Fruit fly (Drosophila melanogaster): ENCODE results near the gene CSN6.

dm6 chr3R:22587419-22587963 lies 6.9 kb downstream of the CSN6 start, which contains the start of gene Efa6:
- TF ChIP-seq CG14655 (GFP tag; optimal IDR thresholded peaks at IDR 0.05) (no peak), Pif1A (GFP tag; optimal IDR thresholded peaks at IDR 0.05) (no peak), Ets98B (GFP tag; IDR thresholded peaks at IDR 0.05) (peak; percentile 21; the same call in 1 of the 2 replicates), CG8301 (tag; optimal IDR thresholded peaks at IDR 0.05) (no peak), CG15710 (tag; optimal IDR thresholded peaks at IDR 0.05) (peak; percentile 3)

All from whole organism, pupa.